Fruit fly (Drosophila melanogaster) whole organism, embryonic: ENCODE results near the gene MTF-1.
A peak's percentile ranks its signal among the peaks of the same experiment; 100 is the strongest.

Source experiments
- ATbp ChIP-seq: fragments of 200-800 bp; sonication (Bioruptor generic); optimal IDR thresholded peaks from 2 replicates; lab custom pipeline; 2017; ENCODE audit warnings: missing biosample characterization, mild to moderate bottlenecking, missing genetic modification characterization, missing genetic modification reagents
- Abd-B ChIP-seq: fragments of 200-800 bp; sonication (Bioruptor generic); optimal IDR thresholded peaks from 2 replicates; lab custom pipeline; 2018; ENCODE audit warnings: missing biosample characterization, mild to moderate bottlenecking, missing genetic modification characterization, moderate library complexity
- Atf-2 ChIP-seq: fragments of 200-800 bp; sonication (Bioruptor generic); optimal IDR thresholded peaks from 2 replicates; lab custom pipeline; 2016; ENCODE audit warnings: missing biosample characterization, missing genetic modification characterization
- Bteb2 ChIP-seq: fragments of 200-800 bp; sonication (Bioruptor generic); optimal IDR thresholded peaks from 2 replicates; lab custom pipeline; 2016; ENCODE audit warnings: missing biosample characterization, missing genetic modification characterization
- CG10321 ChIP-seq: fragments of 200-800 bp; sonication (Bioruptor generic); IDR thresholded peaks from 2 replicates; pipeline ENCODE4 v1.3.6; 2022; ENCODE audit warnings: missing biosample characterization, missing genetic modification characterization
- CG11696 ChIP-seq: fragments of 200-800 bp; sonication (Bioruptor generic); IDR thresholded peaks from 2 replicates; pipeline ENCODE4 v1.3.6; 2022; ENCODE audit warnings: missing biosample characterization, missing genetic modification characterization
- CG12659 ChIP-seq: fragments of 200-800 bp; sonication (Bioruptor generic); optimal IDR thresholded peaks from 3 replicates; lab custom pipeline; 2017; ENCODE audit warnings: mild to moderate bottlenecking, missing biosample characterization, missing genetic modification reagents, missing genetic modification characterization
- CG13424 ChIP-seq: fragments of 200-800 bp; sonication (Bioruptor generic); optimal IDR thresholded peaks from 2 replicates; lab custom pipeline; 2019; ENCODE audit warnings: missing biosample characterization, mild to moderate bottlenecking, missing genetic modification characterization, moderate library complexity
- CG13775 ChIP-seq: fragments of 200-800 bp; sonication (Bioruptor generic); optimal IDR thresholded peaks from 3 replicates; lab custom pipeline; 2017; ENCODE audit warnings: missing biosample characterization, mild to moderate bottlenecking, missing genetic modification characterization
- CG14014 ChIP-seq: fragments of 200-800 bp; sonication (Bioruptor generic); IDR thresholded peaks from 2 replicates; pipeline ENCODE4 v1.3.6; 2022; ENCODE audit warnings: missing biosample characterization, missing genetic modification characterization
- CG17568 ChIP-seq: fragments of 200-800 bp; sonication (Bioruptor generic); optimal IDR thresholded peaks from 2 replicates; lab custom pipeline; 2018; ENCODE audit warnings: missing biosample characterization, mild to moderate bottlenecking, missing genetic modification characterization, moderate library complexity
- CG2712 ChIP-seq: fragments of 200-800 bp; optimal IDR thresholded peaks from 3 replicates; lab custom pipeline; 2019; ENCODE audit warnings: missing biosample characterization, mild to moderate bottlenecking, missing genetic modification characterization, moderate library complexity
- CG30020 ChIP-seq: fragments of 200-800 bp; optimal IDR thresholded peaks from 2 replicates; lab custom pipeline; 2019; ENCODE audit warnings: missing biosample characterization, mild to moderate bottlenecking, missing genetic modification characterization, moderate library complexity
- CG31224 ChIP-seq: fragments of 200-800 bp; sonication (Bioruptor generic); IDR thresholded peaks from 2 replicates; pipeline ENCODE4 v1.3.6; 2022; ENCODE audit warnings: missing biosample characterization, missing genetic modification characterization
- CG31365 ChIP-seq: fragments of 200-800 bp; sonication (Bioruptor generic); optimal IDR thresholded peaks from 2 replicates; lab custom pipeline; 2018; ENCODE audit warnings: missing biosample characterization, mild to moderate bottlenecking, missing genetic modification characterization
- CG32532 ChIP-seq: fragments of 200-800 bp; sonication (Bioruptor generic); IDR thresholded peaks from 2 replicates; pipeline ENCODE4 v1.3.6; 2022; ENCODE audit warnings: missing biosample characterization, missing genetic modification characterization
- CG34422 ChIP-seq: fragments of 200-800 bp; sonication (Bioruptor generic); IDR thresholded peaks from 3 replicates; pipeline ENCODE4 v1.3.6; 2022; ENCODE audit warnings: missing biosample characterization, missing genetic modification characterization
- CG5180 ChIP-seq: fragments of 200-800 bp; sonication (Bioruptor generic); optimal IDR thresholded peaks from 3 replicates; lab custom pipeline; 2017; ENCODE audit warnings: missing biosample characterization, missing genetic modification characterization, mild to moderate bottlenecking, moderate library complexity, missing genetic modification reagents
- CG7556 ChIP-seq: fragments of 200-800 bp; sonication (Bioruptor generic); optimal IDR thresholded peaks from 2 replicates; lab custom pipeline; 2017; ENCODE audit warnings: missing biosample characterization, mild to moderate bottlenecking, missing genetic modification characterization
- CG7839 ChIP-seq: fragments of 200-800 bp; sonication (Bioruptor generic); optimal IDR thresholded peaks from 3 replicates; lab custom pipeline; 2018; ENCODE audit warnings: missing biosample characterization, mild to moderate bottlenecking, missing genetic modification characterization, moderate library complexity
- CG8359 ChIP-seq: fragments of 200-800 bp; sonication (Bioruptor generic); optimal IDR thresholded peaks from 2 replicates; lab custom pipeline; 2017; ENCODE audit warnings: missing biosample characterization, mild to moderate bottlenecking, missing genetic modification characterization, borderline replicate concordance
- CG8388 ChIP-seq: fragments of 200-800 bp; sonication (Bioruptor generic); optimal IDR thresholded peaks from 2 replicates; lab custom pipeline; 2019; ENCODE audit warnings: missing biosample characterization, mild to moderate bottlenecking, missing genetic modification characterization, moderate library complexity
- Dbx ChIP-seq: fragments of 200-800 bp; sonication (Bioruptor generic); IDR thresholded peaks from 3 replicates; pipeline ENCODE4 v1.3.6; 2022; ENCODE audit warnings: missing biosample characterization, missing genetic modification characterization
- Fer2 ChIP-seq: fragments of 200-800 bp; sonication (Bioruptor generic); optimal IDR thresholded peaks from 2 replicates; lab custom pipeline; 2018; ENCODE audit warnings: missing biosample characterization, mild to moderate bottlenecking, missing genetic modification characterization, moderate library complexity
- HHEX ChIP-seq: fragments of 200-800 bp; sonication (Bioruptor generic); optimal IDR thresholded peaks from 3 replicates; lab custom pipeline; 2017; ENCODE audit warnings: missing biosample characterization, mild to moderate bottlenecking, missing genetic modification characterization, missing genetic modification reagents
- HmgD ChIP-seq: fragments of 200-800 bp; sonication (Bioruptor generic); optimal IDR thresholded peaks from 3 replicates; lab custom pipeline; 2016; ENCODE audit warnings: missing biosample characterization, missing genetic modification characterization
- MTF-1 ChIP-seq: fragments of 200-800 bp; sonication (Bioruptor generic); optimal IDR thresholded peaks from 2 replicates; lab custom pipeline; 2018; ENCODE audit warnings: missing biosample characterization, mild to moderate bottlenecking, missing genetic modification characterization, borderline replicate concordance
- NK7.1 ChIP-seq: fragments of 200-800 bp; sonication (Bioruptor generic); optimal IDR thresholded peaks from 3 replicates; lab custom pipeline; 2016; ENCODE audit warnings: missing biosample characterization, missing genetic modification characterization
- Optix ChIP-seq: fragments of 200-800 bp; sonication (Bioruptor generic); IDR thresholded peaks from 3 replicates; pipeline ENCODE4 v1.3.6; 2022; ENCODE audit warnings: missing biosample characterization, missing genetic modification characterization
- bbx ChIP-seq: fragments of 200-800 bp; sonication (Bioruptor generic); IDR thresholded peaks from 2 replicates; pipeline ENCODE4 v1.3.6; 2022; ENCODE audit warnings: missing biosample characterization, missing genetic modification characterization; ENCODE audit not compliant: partially characterized antibody
- bigmax ChIP-seq: fragments of 200-800 bp; sonication (Bioruptor generic); optimal IDR thresholded peaks from 2 replicates; lab custom pipeline; 2018; ENCODE audit warnings: missing biosample characterization, mild to moderate bottlenecking, missing genetic modification characterization
- bowl ChIP-seq: fragments of 200-800 bp; sonication (Bioruptor generic); IDR thresholded peaks from 2 replicates; pipeline ENCODE4 v1.3.6; 2022; ENCODE audit warnings: missing biosample characterization, missing genetic modification characterization
- cad ChIP-seq: fragments of >200 bp; optimal IDR thresholded peaks from 2 replicates; lab custom pipeline; 2017; ENCODE audit warnings: missing biosample characterization, missing genetic modification characterization
- cas ChIP-seq: fragments of 200-800 bp; sonication (Bioruptor generic); IDR thresholded peaks from 2 replicates; pipeline ENCODE4 v1.3.6; 2022; ENCODE audit warnings: missing biosample characterization, missing genetic modification characterization
- chm ChIP-seq: fragments of 200-800 bp; sonication (Bioruptor generic); IDR thresholded peaks from 2 replicates; pipeline ENCODE4 v1.3.6; 2022; ENCODE audit warnings: missing biosample characterization, missing genetic modification characterization
- danr ChIP-seq: fragments of 200-800 bp; sonication (Bioruptor generic); IDR thresholded peaks from 2 replicates; pipeline ENCODE4 v1.3.6; 2022; ENCODE audit warnings: missing biosample characterization, missing genetic modification characterization
- ftz-f1 ChIP-seq: fragments of 200-800 bp; sonication (Bioruptor generic); optimal IDR thresholded peaks from 2 replicates; lab custom pipeline; 2016; ENCODE audit warnings: missing biosample characterization, missing genetic modification characterization
- gce ChIP-seq: fragments of 200-800 bp; sonication (Bioruptor generic); IDR thresholded peaks from 3 replicates; pipeline ENCODE4 v1.3.6; 2022; ENCODE audit warnings: missing biosample characterization, missing genetic modification characterization
- gsb ChIP-seq: fragments of 200-800 bp; sonication (Bioruptor generic); IDR thresholded peaks from 2 replicates; pipeline ENCODE4 v1.3.6; 2022; ENCODE audit warnings: missing biosample characterization, missing genetic modification characterization
- jumu ChIP-seq: fragments of 200-800 bp; sonication (Bioruptor generic); optimal IDR thresholded peaks from 3 replicates; lab custom pipeline; 2016; ENCODE audit warnings: missing biosample characterization, missing genetic modification characterization
- kay ChIP-seq: fragments of 200-800 bp; sonication (Bioruptor generic); optimal IDR thresholded peaks from 2 replicates; lab custom pipeline; 2016; ENCODE audit warnings: missing biosample characterization, missing genetic modification characterization
- knrl ChIP-seq: fragments of 200-800 bp; sonication (Bioruptor generic); IDR thresholded peaks from 3 replicates; pipeline ENCODE4 v1.3.6; 2022; ENCODE audit warnings: missing biosample characterization, missing genetic modification characterization; ENCODE audit not compliant: partially characterized antibody
- lov ChIP-seq, 2 experiments: fragments of 200-800 bp in 1 of 2; fragments of >200 bp in 1 of 2; sonication (Bioruptor generic) in 1 of 2; IDR thresholded peaks in 1 of 2; optimal IDR thresholded peaks in 1 of 2; 2 replicates in 1 of 2; 3 replicates in 1 of 2; pipeline versions ENCODE4 v1.3.6 to Lab custom; 2017 to 2022; ENCODE audit warnings: missing biosample characterization in 1 of 2, missing genetic modification characterization in 1 of 2
- pita ChIP-seq: fragments of 200-800 bp; sonication (Bioruptor generic); optimal IDR thresholded peaks from 2 replicates; lab custom pipeline; 2017; ENCODE audit warnings: missing biosample characterization, mild to moderate bottlenecking, missing genetic modification characterization
- pnt ChIP-seq: fragments of 200-800 bp; sonication (Bioruptor generic); optimal IDR thresholded peaks from 3 replicates; lab custom pipeline; 2016; ENCODE audit warnings: missing biosample characterization, missing genetic modification characterization
- pum ChIP-seq: fragments of 200-800 bp; sonication (Bioruptor generic); optimal IDR thresholded peaks from 2 replicates; lab custom pipeline; 2016; ENCODE audit warnings: missing biosample characterization, missing genetic modification characterization
- schlank ChIP-seq: fragments of 200-800 bp; sonication (Bioruptor generic); optimal IDR thresholded peaks from 2 replicates; lab custom pipeline; 2018; ENCODE audit warnings: missing biosample characterization, mild to moderate bottlenecking, missing genetic modification characterization

The MTF-1 gene

DNA sequence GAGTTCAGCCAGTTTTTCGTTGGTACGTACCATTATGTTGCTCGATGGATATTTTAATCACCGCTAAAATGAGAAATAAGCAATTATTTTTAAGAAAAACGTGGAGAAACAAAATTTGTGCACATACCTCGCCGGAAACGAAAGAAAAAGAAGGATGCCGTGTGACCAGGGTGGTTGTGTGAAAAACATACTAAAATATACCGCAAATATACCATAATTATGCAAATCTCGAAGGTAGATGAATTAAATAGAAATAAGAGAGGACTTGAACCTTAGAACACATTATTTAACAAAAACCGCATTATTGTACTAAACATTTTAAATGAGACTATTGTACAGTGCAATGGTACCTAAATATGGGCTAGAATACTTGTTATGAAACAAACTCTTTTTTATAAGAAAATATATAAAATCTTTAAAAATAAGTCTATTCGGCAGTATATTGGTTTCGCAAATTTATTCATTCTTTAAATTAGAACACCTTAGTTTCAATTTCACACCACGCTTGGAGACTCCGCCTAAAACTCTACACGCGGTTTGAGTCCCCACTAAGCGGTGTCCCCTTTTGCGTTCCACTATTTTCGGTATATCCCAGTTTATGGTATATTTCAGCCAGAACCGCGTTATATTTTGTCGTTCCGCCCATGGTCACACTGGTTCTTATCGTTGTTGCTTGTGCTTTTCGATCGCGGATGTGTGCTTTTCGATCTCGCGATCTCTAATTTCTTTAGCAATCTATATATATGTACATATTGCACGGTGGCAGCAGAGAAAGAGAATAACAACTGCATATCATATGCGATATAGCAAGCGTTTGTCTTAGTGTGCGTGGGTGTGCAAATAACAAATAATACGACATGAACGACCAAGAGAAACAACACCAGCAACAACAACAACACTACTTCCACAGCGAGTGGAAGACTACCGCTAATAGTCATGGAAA lies at the start of gene MTF-1, which contains the start of gene RpS17 (continued):
- no peak for TF ChIP-seq Atf-2 (GFP tag; lab: Kevin White, UChicago)
- TF ChIP-seq jumu (GFP tag; lab: Kevin White, UChicago): no peak
- TF ChIP-seq Optix (GFP tag; lab: Robert Waterston, UW): 0 out of 3 replicates have a peak, but pooled peaks have one; percentile 35
- peak; percentile 25 for TF ChIP-seq CG31365
- peak; percentile 9; the same call in 1 of the 2 replicates for TF ChIP-seq CG11696
- peak; percentile 68 for TF ChIP-seq HHEX (GFP tag; lab: Kevin White, UChicago)
- TF ChIP-seq CG30020 (tag; lab: Kevin White, UChicago): peak; percentile 7
- TF ChIP-seq pita (GFP tag; lab: Kevin White, UChicago): peak; percentile 90
- TF ChIP-seq CG17568: peak; percentile 78
- TF ChIP-seq CG31224 (GFP tag; lab: Robert Waterston, UW): no peak
- no peak for TF ChIP-seq bowl (GFP tag; lab: Robert Waterston, UW)
- peak; percentile 34; the same call in 2 of the 3 replicates for TF ChIP-seq Dbx (GFP tag; lab: Robert Waterston, UW)
- peak; percentile 39; the same call in 1 of the 2 replicates for TF ChIP-seq CG14014 (GFP tag; lab: Robert Waterston, UW)
- peak; percentile 22 for TF ChIP-seq CG7556
- no peak for TF ChIP-seq ftz-f1 (GFP tag; lab: Kevin White, UChicago)
- TF ChIP-seq Fer2 (tag; lab: Kevin White, UChicago): no peak
- peak; percentile 37 for TF ChIP-seq CG7839 (tag; lab: Kevin White, UChicago)
- no peak for TF ChIP-seq CG13424 (tag; lab: Kevin White, UChicago)
- TF ChIP-seq MTF-1 (GFP tag; lab: Kevin White, UChicago): peak; percentile 93
- no peak for TF ChIP-seq CG8359 (GFP tag; lab: Kevin White, UChicago)
- peak; percentile 38 for TF ChIP-seq CG5180 (GFP tag; lab: Kevin White, UChicago)
- TF ChIP-seq ATbp (GFP tag; lab: Kevin White, UChicago): peak; percentile 44
- peak; percentile 39; the same call in 1 of the 2 replicates for TF ChIP-seq CG10321 (GFP tag; lab: Robert Waterston, UW)
- peak; percentile 51; the same call in 1 of the 3 replicates for TF ChIP-seq gce
- TF ChIP-seq lov (optimal IDR thresholded peaks at IDR 0.05; lab: Kevin White, UChicago): no peak
- TF ChIP-seq lov (GFP tag; IDR thresholded peaks at IDR 0.05; lab: Robert Waterston, UW): peak; percentile 76; the same call in 2 of the 3 replicates
- TF ChIP-seq pum (GFP tag; lab: Kevin White, UChicago): no peak
- no peak for TF ChIP-seq danr (GFP tag; lab: Robert Waterston, UW)
- peak; percentile 80 for TF ChIP-seq chm (GFP tag; lab: Robert Waterston, UW)
- no peak for TF ChIP-seq Abd-B (GFP tag; lab: Kevin White, UChicago)
- TF ChIP-seq pnt (GFP tag; lab: Kevin White, UChicago): no peak
- TF ChIP-seq bbx (GFP tag; lab: Robert Waterston, UW): no peak
- TF ChIP-seq cad (GFP tag; lab: Kevin White, UChicago): no peak
- TF ChIP-seq cas (GFP tag; lab: Robert Waterston, UW): no peak
- TF ChIP-seq HmgD (GFP tag; lab: Kevin White, UChicago): no peak
- TF ChIP-seq bigmax (GFP tag; lab: Kevin White, UChicago): no peak
- peak; percentile 35 for TF ChIP-seq CG8388 (GFP tag; lab: Kevin White, UChicago)
- no peak for TF ChIP-seq knrl (GFP tag; lab: Robert Waterston, UW)
- peak; percentile 46 for TF ChIP-seq schlank (tag; lab: Kevin White, UChicago)
- TF ChIP-seq CG12659 (GFP tag; lab: Kevin White, UChicago): peak; percentile 67
- TF ChIP-seq CG32532 (GFP tag; lab: Robert Waterston, UW): peak; percentile 66
- TF ChIP-seq kay (GFP tag; lab: Kevin White, UChicago): no peak
- peak; percentile 61 for TF ChIP-seq CG13775 (GFP tag; lab: Kevin White, UChicago)
- peak; percentile 47 for TF ChIP-seq CG2712 (tag; lab: Kevin White, UChicago)
- no peak for TF ChIP-seq Bteb2 (GFP tag; lab: Kevin White, UChicago)
- peak; percentile 62; the same call in 2 of the 3 replicates for TF ChIP-seq CG34422
- TF ChIP-seq gsb (GFP tag; lab: Robert Waterston, UW): no peak
- no peak for TF ChIP-seq NK7.1 (GFP tag; lab: Kevin White, UChicago)
